Fruit fly (Drosophila melanogaster) whole organism, embryonic: ENCODE measurements around the gene Gs1l.

Experiments used
- Bgb ChIP-seq: fragments of 200-800 bp; sonication (Bioruptor generic); IDR thresholded peaks from 2 replicates; pipeline ENCODE4 v1.3.6; 2022; ENCODE audit warnings: missing biosample characterization, missing genetic modification characterization; ENCODE audit not compliant: partially characterized antibody
- CG10147 ChIP-seq: fragments of 200-800 bp; sonication (Bioruptor generic); optimal IDR thresholded peaks from 2 replicates; lab custom pipeline; 2019; ENCODE audit warnings: missing biosample characterization, mild to moderate bottlenecking, missing genetic modification characterization, moderate library complexity
- CG10267 ChIP-seq: fragments of 200-800 bp; sonication (Bioruptor generic); optimal IDR thresholded peaks from 2 replicates; lab custom pipeline; 2018; ENCODE audit warnings: missing biosample characterization, mild to moderate bottlenecking, missing genetic modification characterization, moderate library complexity
- CG10654 ChIP-seq: fragments of 200-800 bp; sonication (Bioruptor generic); optimal IDR thresholded peaks from 2 replicates; lab custom pipeline; 2016; ENCODE audit warnings: missing biosample characterization, missing genetic modification characterization
- CG11696 ChIP-seq: fragments of 200-800 bp; sonication (Bioruptor generic); IDR thresholded peaks from 2 replicates; pipeline ENCODE4 v1.3.6; 2022; ENCODE audit warnings: missing biosample characterization, missing genetic modification characterization
- CG12219 ChIP-seq: fragments of 200-800 bp; sonication (Bioruptor generic); optimal IDR thresholded peaks from 3 replicates; lab custom pipeline; 2018; ENCODE audit warnings: missing biosample characterization, mild to moderate bottlenecking, missing genetic modification characterization
- CG1233 ChIP-seq: fragments of 200-800 bp; sonication (Bioruptor generic); optimal IDR thresholded peaks from 4 replicates; lab custom pipeline; 2018; ENCODE audit warnings: missing biosample characterization, mild to moderate bottlenecking, missing genetic modification characterization
- CG13296 ChIP-seq: fragments of 200-800 bp; sonication (Bioruptor generic); optimal IDR thresholded peaks from 3 replicates; lab custom pipeline; 2018; ENCODE audit warnings: missing biosample characterization, mild to moderate bottlenecking, missing genetic modification characterization
- CG14441 ChIP-seq: fragments of 200-800 bp; sonication (Bioruptor generic); IDR thresholded peaks from 2 replicates; pipeline ENCODE4 v1.3.6; 2022; ENCODE audit warnings: missing biosample characterization, missing genetic modification characterization
- CG15269 ChIP-seq: fragments of 200-800 bp; sonication (Bioruptor generic); optimal IDR thresholded peaks from 2 replicates; lab custom pipeline; 2018; ENCODE audit warnings: missing biosample characterization, mild to moderate bottlenecking, missing genetic modification characterization, moderate library complexity
- CG1603 ChIP-seq: fragments of 200-800 bp; sonication (Bioruptor generic); optimal IDR thresholded peaks from 2 replicates; lab custom pipeline; 2019; ENCODE audit warnings: missing biosample characterization, mild to moderate bottlenecking, missing genetic modification characterization, moderate library complexity
- CG17186 ChIP-seq: fragments of 200-800 bp; sonication (Bioruptor generic); optimal IDR thresholded peaks from 3 replicates; lab custom pipeline; 2017; ENCODE audit warnings: missing biosample characterization, missing genetic modification reagents, missing genetic modification characterization
- CG32767 ChIP-seq: fragments of 200-800 bp; sonication (Bioruptor generic); IDR thresholded peaks from 2 replicates; pipeline ENCODE4 v1.3.6; 2022; ENCODE audit warnings: missing biosample characterization, missing genetic modification characterization
- CG4424 ChIP-seq: fragments of 200-800 bp; sonication (Bioruptor generic); optimal IDR thresholded peaks from 3 replicates; lab custom pipeline; 2016; ENCODE audit warnings: missing biosample characterization, missing genetic modification characterization
- CG4707 ChIP-seq: fragments of 200-800 bp; sonication (Bioruptor generic); optimal IDR thresholded peaks from 2 replicates; lab custom pipeline; 2018; ENCODE audit warnings: missing biosample characterization, mild to moderate bottlenecking, missing genetic modification characterization, moderate library complexity
- CG8089 ChIP-seq: fragments of 200-800 bp; sonication (Bioruptor generic); optimal IDR thresholded peaks from 3 replicates; lab custom pipeline; 2016; ENCODE audit warnings: missing biosample characterization, missing genetic modification characterization
- CHES-1-like ChIP-seq: fragments of 200-800 bp; sonication (Bioruptor generic); optimal IDR thresholded peaks from 2 replicates; lab custom pipeline; 2016; ENCODE audit warnings: missing biosample characterization, missing genetic modification characterization
- Deaf1 ChIP-seq: fragments of 200-800 bp; optimal IDR thresholded peaks from 3 replicates; lab custom pipeline; 2019; ENCODE audit warnings: missing biosample characterization, mild to moderate bottlenecking, missing genetic modification characterization, moderate library complexity
- Dll ChIP-seq: fragments of 200-800 bp; sonication (Bioruptor generic); IDR thresholded peaks from 4 replicates; pipeline ENCODE4 v1.3.6; 2022; ENCODE audit warnings: missing biosample characterization, missing genetic modification characterization; ENCODE audit not compliant: partially characterized antibody
- Doc3 ChIP-seq: fragments of 200-800 bp; sonication (Bioruptor generic); IDR thresholded peaks from 3 replicates; pipeline ENCODE4 v1.3.6; 2022; ENCODE audit warnings: missing biosample characterization, missing genetic modification characterization; ENCODE audit not compliant: partially characterized antibody
- Ets97D ChIP-seq: fragments of 200-800 bp; sonication (Bioruptor generic); optimal IDR thresholded peaks from 3 replicates; lab custom pipeline; 2016; ENCODE audit warnings: missing biosample characterization, missing genetic modification characterization
- Fer1 ChIP-seq: fragments of 200-800 bp; sonication (Bioruptor generic); optimal IDR thresholded peaks from 2 replicates; lab custom pipeline; 2017; ENCODE audit warnings: missing biosample characterization, mild to moderate bottlenecking, missing genetic modification characterization
- HLH54F ChIP-seq: fragments of 200-800 bp; sonication (Bioruptor generic); optimal IDR thresholded peaks from 3 replicates; lab custom pipeline; 2016; ENCODE audit warnings: missing biosample characterization, missing genetic modification characterization
- HLHmδ ChIP-seq: fragments of 200-800 bp; sonication (Bioruptor generic); optimal IDR thresholded peaks from 2 replicates; lab custom pipeline; 2018; ENCODE audit warnings: missing biosample characterization, mild to moderate bottlenecking, missing genetic modification characterization, moderate library complexity
- Mes4 ChIP-seq: fragments of 200-800 bp; sonication (Bioruptor generic); optimal IDR thresholded peaks from 2 replicates; lab custom pipeline; 2016; ENCODE audit warnings: missing biosample characterization, missing genetic modification characterization
- PHDP ChIP-seq: fragments of 200-800 bp; sonication (Bioruptor generic); optimal IDR thresholded peaks from 3 replicates; lab custom pipeline; 2018; ENCODE audit warnings: missing biosample characterization, mild to moderate bottlenecking, missing genetic modification characterization, moderate library complexity
- Ravus ChIP-seq: fragments of 200-800 bp; sonication (Bioruptor generic); IDR thresholded peaks from 2 replicates; pipeline ENCODE4 v1.3.6; 2022; ENCODE audit warnings: missing biosample characterization, missing genetic modification characterization
- Rx ChIP-seq: fragments of 200-800 bp; sonication (Bioruptor generic); IDR thresholded peaks from 2 replicates; pipeline ENCODE4 v1.3.6; 2022; ENCODE audit warnings: missing biosample characterization, missing genetic modification characterization
- Sry-δ ChIP-seq: fragments of 200-800 bp; sonication (Bioruptor generic); optimal IDR thresholded peaks from 2 replicates; lab custom pipeline; 2016; ENCODE audit warnings: missing biosample characterization, missing genetic modification characterization
- TFAM ChIP-seq: fragments of 200-800 bp; sonication (Bioruptor generic); optimal IDR thresholded peaks from 2 replicates; lab custom pipeline; 2017; ENCODE audit warnings: missing biosample characterization, missing genetic modification characterization, inconsistent platforms
- Vsx1 ChIP-seq: fragments of 200-800 bp; sonication (Bioruptor generic); optimal IDR thresholded peaks from 2 replicates; lab custom pipeline; 2017; ENCODE audit warnings: missing biosample characterization, mild to moderate bottlenecking, missing genetic modification characterization, missing genetic modification reagents
- ab ChIP-seq: fragments of 200-800 bp; sonication (Bioruptor generic); optimal IDR thresholded peaks from 2 replicates; lab custom pipeline; 2016; ENCODE audit warnings: missing biosample characterization, missing genetic modification characterization
- ash1 ChIP-seq: fragments of 200-800 bp; sonication (Bioruptor generic); optimal IDR thresholded peaks from 2 replicates; lab custom pipeline; 2018; ENCODE audit warnings: missing biosample characterization, mild to moderate bottlenecking, missing genetic modification characterization
- cg ChIP-seq: fragments of 200-800 bp; sonication (Bioruptor generic); optimal IDR thresholded peaks from 3 replicates; lab custom pipeline; 2019; ENCODE audit warnings: missing biosample characterization, mild to moderate bottlenecking, missing genetic modification characterization, moderate library complexity
- disco-r ChIP-seq: fragments of 200-800 bp; sonication (Bioruptor generic); optimal IDR thresholded peaks from 2 replicates; lab custom pipeline; 2016; ENCODE audit warnings: missing biosample characterization, missing genetic modification characterization
- emc ChIP-seq: fragments of 200-800 bp; sonication (Bioruptor generic); optimal IDR thresholded peaks from 2 replicates; lab custom pipeline; 2016; ENCODE audit warnings: missing biosample characterization, missing genetic modification characterization
- ewg ChIP-seq: fragments of 200-800 bp; sonication (Bioruptor generic); optimal IDR thresholded peaks from 3 replicates; lab custom pipeline; 2017; ENCODE audit warnings: mild to moderate bottlenecking, missing biosample characterization, missing genetic modification reagents, missing genetic modification characterization
- gfzf ChIP-seq: fragments of 200-800 bp; sonication (Bioruptor generic); optimal IDR thresholded peaks from 2 replicates; lab custom pipeline; 2016; ENCODE audit warnings: missing biosample characterization, mild to moderate bottlenecking, missing genetic modification characterization, moderate library complexity
- gt ChIP-seq: fragments of 200-800 bp; sonication (Bioruptor generic); IDR thresholded peaks from 2 replicates; pipeline ENCODE4 v1.3.6; 2022; ENCODE audit warnings: missing biosample characterization, missing genetic modification characterization
- lilli ChIP-seq: fragments of 200-800 bp; sonication (Bioruptor generic); optimal IDR thresholded peaks from 3 replicates; lab custom pipeline; 2016; ENCODE audit warnings: missing biosample characterization, missing genetic modification characterization
- psq ChIP-seq: fragments of 200-800 bp; sonication (Bioruptor generic); optimal IDR thresholded peaks from 2 replicates; lab custom pipeline; 2017; ENCODE audit warnings: missing biosample characterization, missing genetic modification characterization
- row ChIP-seq: fragments of 200-800 bp; sonication (Bioruptor generic); IDR thresholded peaks from 3 replicates; pipeline ENCODE4 v1.3.6; 2022; ENCODE audit warnings: missing biosample characterization, missing genetic modification characterization
- sens-2 ChIP-seq: fragments of 200-800 bp; sonication (Bioruptor generic); IDR thresholded peaks from 2 replicates; pipeline ENCODE4 v1.3.6; 2022; ENCODE audit warnings: missing biosample characterization, missing genetic modification characterization
- sima ChIP-seq: fragments of 200-800 bp; sonication (Bioruptor generic); optimal IDR thresholded peaks from 2 replicates; lab custom pipeline; 2016; ENCODE audit warnings: missing biosample characterization, missing genetic modification characterization
- tgo ChIP-seq: fragments of 200-800 bp; sonication (Bioruptor generic); IDR thresholded peaks from 3 replicates; pipeline ENCODE4 v1.3.6; 2022; ENCODE audit warnings: missing biosample characterization, missing genetic modification characterization
- tll ChIP-seq, 2 experiments: fragments of 200-800 bp in 1 of 2; fragments of >200 bp in 1 of 2; sonication (Bioruptor generic) in 1 of 2; optimal IDR thresholded peaks; 2 replicates each; lab custom pipeline; 2017 to 2019; ENCODE audit warnings: missing biosample characterization in 2 of 2, missing genetic modification characterization in 2 of 2, mild to moderate bottlenecking in 1 of 2, moderate library complexity in 1 of 2
- unpg ChIP-seq: fragments of 200-800 bp; sonication (Bioruptor generic); optimal IDR thresholded peaks from 3 replicates; lab custom pipeline; 2018; ENCODE audit warnings: missing biosample characterization, mild to moderate bottlenecking, missing genetic modification characterization, moderate library complexity
- zen ChIP-seq: fragments of 200-800 bp; sonication (Bioruptor generic); optimal IDR thresholded peaks from 3 replicates; lab custom pipeline; 2018; ENCODE audit warnings: missing biosample characterization, mild to moderate bottlenecking, missing genetic modification characterization, moderate library complexity

Gene Gs1l

DNA sequence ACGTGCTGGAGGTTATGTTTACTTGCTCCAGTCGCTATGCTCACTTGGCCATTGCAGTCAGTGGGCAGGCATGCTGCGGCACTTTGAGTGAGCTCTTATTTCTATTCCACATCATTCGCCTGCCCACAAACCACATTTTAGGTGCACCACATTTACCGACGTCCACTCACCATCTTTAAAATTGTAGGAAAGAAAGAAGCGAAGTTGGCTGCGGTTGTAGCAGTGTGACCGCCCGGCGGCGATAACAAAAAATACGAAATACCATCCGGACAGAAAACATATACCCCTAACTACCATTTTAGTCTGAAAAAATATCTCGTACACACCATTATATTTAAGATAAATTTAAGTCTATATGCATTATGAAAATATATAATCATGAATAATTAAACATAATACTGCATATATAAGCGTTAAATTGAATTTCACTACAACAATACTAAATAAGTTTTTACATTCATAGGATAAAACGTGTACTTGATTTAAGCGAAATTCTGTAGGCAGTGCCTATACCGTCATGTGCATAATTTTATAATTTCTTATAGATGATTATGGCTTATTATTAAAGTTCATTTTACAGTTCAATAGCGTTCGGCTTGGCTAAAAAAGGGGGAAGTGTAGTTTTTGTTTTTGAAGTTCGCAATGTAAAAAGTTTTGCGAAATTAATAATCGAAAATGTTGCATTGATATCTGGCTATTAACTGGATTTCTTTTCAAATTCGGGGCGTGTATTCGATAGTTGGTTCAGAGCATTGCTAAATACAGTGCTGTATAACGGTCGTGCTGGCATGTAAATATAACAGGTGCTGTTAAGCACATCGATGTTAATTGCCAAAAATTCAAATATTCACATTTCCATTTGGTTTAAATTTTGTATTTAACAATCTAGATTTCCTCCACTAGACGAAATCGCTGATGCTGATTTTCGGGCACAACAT, 1.8 kb upstream of the Gs1l start, which contains the start of gene RpL27A (continued):
- TF ChIP-seq CG4424 (GFP tag; lab: Kevin White, UChicago), result peak; percentile 69
- TF ChIP-seq tll (GFP tag; optimal IDR thresholded peaks at IDR 0.05; lab: Kevin White, UChicago), result no peak
- peak; percentile 60 for TF ChIP-seq lilli
- TF ChIP-seq Vsx1 (GFP tag; lab: Kevin White, UChicago), result peak; percentile 74
- peak; percentile 86 for TF ChIP-seq CG13296 (GFP tag; lab: Kevin White, UChicago)
- TF ChIP-seq emc, result peak; percentile 39
- peak; percentile 81 for TF ChIP-seq PHDP (tag; lab: Kevin White, UChicago)
- peak; percentile 68 for TF ChIP-seq unpg (GFP tag; lab: Kevin White, UChicago)
- TF ChIP-seq Rx (GFP tag; lab: Robert Waterston, UW), result peak; percentile 80
- peak; percentile 81 for TF ChIP-seq Fer1 (GFP tag; lab: Kevin White, UChicago)
- peak; percentile 51 for TF ChIP-seq psq (GFP tag; lab: Kevin White, UChicago)
- TF ChIP-seq CG17186 (GFP tag; lab: Kevin White, UChicago), result peak; percentile 45
- peak; percentile 99 for TF ChIP-seq Ets97D (GFP tag; lab: Kevin White, UChicago)
- TF ChIP-seq tgo (GFP tag; lab: Robert Waterston, UW), result peak; percentile 69
- TF ChIP-seq CG11696 (GFP tag; lab: Robert Waterston, UW), result peak; percentile 77
- peak; percentile 72 for TF ChIP-seq CG8089 (GFP tag; lab: Kevin White, UChicago)
- no peak for TF ChIP-seq ab (GFP tag; lab: Kevin White, UChicago)
- TF ChIP-seq Doc3 (GFP tag; lab: Robert Waterston, UW), result no peak
- peak; percentile 57 for TF ChIP-seq CG14441 (GFP tag; lab: Robert Waterston, UW)
- TF ChIP-seq disco-r (GFP tag; lab: Kevin White, UChicago), result peak; percentile 66
- TF ChIP-seq CG10267 (tag; lab: Kevin White, UChicago), result peak; percentile 83
- TF ChIP-seq Dll (GFP tag; lab: Robert Waterston, UW), result peak; percentile 32; the same call in 1 of the 4 replicates
- TF ChIP-seq gfzf (GFP tag; lab: Kevin White, UChicago), result peak; percentile 71
- no peak for TF ChIP-seq cg (GFP tag; lab: Kevin White, UChicago)
- peak; percentile 87 for TF ChIP-seq Mes4 (GFP tag; lab: Kevin White, UChicago)
- peak; percentile 70 for TF ChIP-seq row (GFP tag; lab: Robert Waterston, UW)
- TF ChIP-seq gt (GFP tag; lab: Robert Waterston, UW), result peak; percentile 34; the same call in 1 of the 2 replicates
- no peak for TF ChIP-seq Ravus (GFP tag; lab: Robert Waterston, UW)
- peak; percentile 30 for TF ChIP-seq HLH54F
- peak; percentile 59 for TF ChIP-seq Sry-δ (GFP tag; lab: Kevin White, UChicago)
- TF ChIP-seq CG10147 (GFP tag; lab: Kevin White, UChicago), result peak; percentile 53
- peak; percentile 98 for TF ChIP-seq HLHmδ (GFP tag; lab: Kevin White, UChicago)
- TF ChIP-seq Bgb (GFP tag; lab: Robert Waterston, UW), result peak; percentile 58
- peak; percentile 79 for TF ChIP-seq CG12219 (GFP tag; lab: Kevin White, UChicago)
- no peak for TF ChIP-seq CG32767 (GFP tag; lab: Robert Waterston, UW)
- TF ChIP-seq zen (tag; lab: Kevin White, UChicago), result peak; percentile 33
- TF ChIP-seq CG10654, result peak; percentile 34
- TF ChIP-seq CG1603 (tag; lab: Kevin White, UChicago), result peak; percentile 87
- peak; percentile 17 for TF ChIP-seq TFAM (GFP tag; lab: Kevin White, UChicago)
- peak; percentile 75 for TF ChIP-seq CG15269 (tag; lab: Kevin White, UChicago)
- TF ChIP-seq Deaf1 (tag; lab: Kevin White, UChicago), result peak; percentile 48
- TF ChIP-seq ash1, result peak; percentile 91
- peak; percentile 69 for TF ChIP-seq ewg
- peak; percentile 90 for TF ChIP-seq CG4707 (GFP tag; lab: Kevin White, UChicago)
- peak; percentile 78 for TF ChIP-seq CG1233
- peak; percentile 82 for TF ChIP-seq sens-2 (GFP tag; lab: Robert Waterston, UW)
- peak; percentile 50 for TF ChIP-seq sima (GFP tag; lab: Kevin White, UChicago)
- TF ChIP-seq CHES-1-like (GFP tag; lab: Kevin White, UChicago), result peak; percentile 26
